Fruit fly (Drosophila melanogaster) whole organism, larva: ENCODE measurements around the gene Bap60.
A peak's percentile ranks its signal among the peaks of the same experiment; 100 is the strongest.

Experiments used
- noc ChIP-seq: fragments of 200-800 bp; sonication (Bioruptor generic); optimal IDR thresholded peaks from 3 replicates; lab custom pipeline; 2019; ENCODE audit warnings: missing biosample characterization, mild to moderate bottlenecking, missing genetic modification characterization, moderate library complexity

Gene Bap60

DNA sequence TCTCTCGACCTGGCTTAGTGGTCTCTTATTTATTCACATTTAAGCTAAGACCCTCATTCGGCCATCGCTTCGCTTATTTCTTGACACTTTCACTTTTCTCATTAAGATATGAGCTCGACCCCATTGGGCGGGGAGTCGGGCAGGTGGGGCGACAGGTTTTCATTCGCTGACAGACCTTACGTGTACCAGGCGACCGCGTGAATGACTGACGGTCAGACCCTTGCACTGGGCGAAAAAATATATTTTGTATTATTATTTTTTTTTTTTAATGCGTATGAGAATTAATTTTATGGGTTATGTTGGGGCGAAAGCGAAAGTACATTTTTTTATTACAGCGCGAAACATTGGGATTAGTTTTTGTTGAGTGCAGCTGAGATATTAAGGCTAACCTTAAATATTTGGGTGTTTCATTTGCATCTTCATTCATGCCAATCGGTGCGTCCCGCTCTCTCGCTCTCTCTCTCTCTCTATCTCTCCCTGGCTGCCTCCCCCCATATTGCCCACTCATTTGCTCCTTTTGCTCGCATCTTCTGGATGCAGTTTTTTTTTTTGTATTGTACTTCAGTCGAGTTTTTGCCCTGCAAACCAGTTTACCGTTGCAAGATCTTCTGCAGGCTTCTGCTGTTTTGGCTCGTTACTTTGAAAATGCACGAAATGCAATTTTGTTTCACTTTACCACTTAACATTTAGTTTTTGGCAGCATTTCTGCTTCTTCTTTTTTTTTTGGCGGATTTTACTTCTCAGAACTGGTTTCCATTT is 22.2 kb downstream of the Bap60 start:
- no peak for TF ChIP-seq noc (tag; lab: Kevin White, UChicago)

DNA sequence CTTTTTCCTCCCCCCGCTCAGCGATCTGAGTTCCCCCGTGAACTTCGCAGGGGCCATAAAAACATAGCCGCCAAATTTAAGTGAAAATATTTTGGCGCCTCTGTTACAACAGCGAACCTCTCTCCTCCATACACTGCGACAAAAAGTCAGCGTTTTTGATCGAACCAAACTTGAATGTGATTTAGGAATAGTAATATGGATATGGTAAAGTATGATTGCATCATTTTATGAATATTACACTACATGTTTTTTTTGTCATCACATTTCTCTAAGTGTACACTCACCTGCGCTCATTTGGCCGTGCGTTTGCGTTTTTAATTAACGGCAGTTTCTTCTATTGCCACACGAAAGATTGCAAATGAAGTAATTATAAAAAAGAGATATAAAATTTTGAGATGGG is 23.6 kb downstream of the Bap60 start:
- TF ChIP-seq noc (tag; lab: Kevin White, UChicago), result peak; percentile 13

DNA sequence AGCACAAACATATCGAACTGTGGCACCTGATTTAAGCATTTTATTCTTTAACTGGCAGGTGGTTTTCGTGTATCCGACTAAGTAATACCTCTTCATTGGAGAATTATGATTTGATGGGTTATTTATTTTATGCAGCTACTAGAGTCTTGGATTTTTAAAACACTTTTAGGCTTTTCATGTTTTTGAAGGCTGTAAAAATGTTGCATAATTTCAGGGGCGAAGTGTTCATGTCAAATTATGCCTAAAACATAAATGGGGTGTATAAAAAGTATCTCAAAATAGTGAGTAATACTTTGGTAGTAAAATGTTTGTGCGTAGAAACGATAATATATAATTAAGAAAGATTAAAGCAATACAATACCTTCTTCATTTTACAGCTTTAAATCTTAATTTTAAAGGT is 24.5 kb downstream of the Bap60 start:
- no peak for TF ChIP-seq noc (tag; lab: Kevin White, UChicago)

DNA sequence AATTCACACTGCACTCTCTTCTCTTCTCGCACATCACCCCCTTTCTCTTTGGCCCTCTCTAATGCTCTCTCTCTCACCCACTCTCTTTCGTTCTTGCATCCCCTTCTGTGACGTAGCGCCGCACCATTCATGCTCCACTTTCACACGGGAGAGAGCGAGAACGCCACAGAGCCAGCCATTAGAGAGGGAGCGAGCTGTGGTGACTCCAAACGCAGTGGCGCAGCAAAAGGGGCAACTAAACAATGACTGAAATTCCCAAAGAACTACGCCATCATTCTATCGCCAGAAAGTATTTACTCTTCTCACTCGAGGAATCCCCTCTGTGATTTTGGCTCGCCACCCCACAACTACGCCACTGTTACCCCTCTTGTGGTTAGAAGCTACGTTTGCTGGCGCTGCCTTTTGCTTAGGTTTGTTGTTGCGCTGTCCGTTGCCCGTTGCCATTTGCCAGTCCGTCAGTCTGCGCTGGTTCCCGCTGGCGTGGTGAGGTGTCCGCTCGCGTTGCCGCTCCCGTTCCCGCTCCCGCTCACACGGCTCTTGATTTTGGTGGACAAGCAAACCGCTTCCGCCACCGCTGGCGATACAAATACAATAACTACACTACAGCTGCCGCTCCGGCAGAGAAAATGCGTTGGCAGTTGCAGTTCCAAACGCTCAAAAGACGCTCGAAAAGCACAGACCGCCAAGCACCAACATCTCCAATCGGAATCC is 28.1 kb downstream of the Bap60 start:
- TF ChIP-seq noc (tag; lab: Kevin White, UChicago), result peak; percentile 99

DNA sequence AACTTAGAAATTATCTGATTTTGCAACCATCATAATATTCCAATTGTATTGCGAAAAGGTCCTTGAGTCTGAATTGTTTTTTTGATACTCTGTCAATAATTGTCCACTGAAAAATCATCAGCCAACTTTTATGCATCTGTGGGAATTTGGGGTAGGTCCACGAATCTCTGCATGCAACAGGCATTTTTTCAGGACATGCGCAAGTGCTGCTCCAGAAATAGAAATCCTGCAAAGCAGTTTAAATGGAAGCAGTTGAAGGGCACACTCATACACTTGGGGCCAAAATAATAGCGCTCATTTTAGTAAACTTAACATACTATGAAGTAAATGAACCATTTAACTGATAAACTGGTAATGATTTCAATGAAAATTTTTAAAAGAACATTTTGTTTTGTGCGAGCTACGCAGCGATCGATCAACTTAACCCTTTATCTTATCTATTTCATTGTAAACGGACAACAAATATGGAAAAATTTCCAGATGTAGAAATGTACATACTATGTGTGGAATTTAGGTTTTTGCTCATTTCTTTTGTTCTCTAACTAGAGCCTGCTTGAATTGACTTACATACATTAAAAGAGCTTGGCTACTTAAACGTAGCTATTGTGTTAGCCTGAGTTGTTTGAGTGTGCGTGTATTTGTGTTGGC is 29.0 kb downstream of the Bap60 start:
- peak; percentile 63 for TF ChIP-seq noc (tag; lab: Kevin White, UChicago)

DNA sequence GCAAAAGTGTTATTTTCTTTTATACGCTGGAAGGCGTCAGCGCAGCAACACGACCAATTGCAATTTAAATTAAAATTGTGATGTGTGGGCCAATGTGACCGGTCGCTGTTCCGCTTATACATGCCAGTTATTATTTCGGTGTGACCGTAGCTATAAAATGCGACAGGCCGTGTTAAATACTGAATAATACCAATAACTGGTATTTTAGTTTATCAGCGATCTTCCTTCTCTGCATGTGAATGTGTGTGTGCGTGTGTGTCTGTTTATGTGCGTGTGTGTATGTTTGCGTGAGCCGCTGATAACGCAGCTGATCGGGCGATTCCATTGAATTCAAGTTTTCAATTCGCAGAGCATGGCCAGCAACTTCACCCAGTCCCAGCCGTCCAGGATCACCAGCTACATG is 30.6 kb downstream of the Bap60 start, which contains the start of the genes CG32638, CG15717 and MFS10:
TSS of gene CG32638 (minus strand) at position 45 of the 403 bp plus-strand sequence.
TSS of gene CG15717 (plus strand) at position 203 of the 403 bp plus-strand sequence.
TSS of gene MFS10 (plus strand) at position 269 of the 403 bp plus-strand sequence.
- TF ChIP-seq noc (tag; lab: Kevin White, UChicago), result no peak

DNA sequence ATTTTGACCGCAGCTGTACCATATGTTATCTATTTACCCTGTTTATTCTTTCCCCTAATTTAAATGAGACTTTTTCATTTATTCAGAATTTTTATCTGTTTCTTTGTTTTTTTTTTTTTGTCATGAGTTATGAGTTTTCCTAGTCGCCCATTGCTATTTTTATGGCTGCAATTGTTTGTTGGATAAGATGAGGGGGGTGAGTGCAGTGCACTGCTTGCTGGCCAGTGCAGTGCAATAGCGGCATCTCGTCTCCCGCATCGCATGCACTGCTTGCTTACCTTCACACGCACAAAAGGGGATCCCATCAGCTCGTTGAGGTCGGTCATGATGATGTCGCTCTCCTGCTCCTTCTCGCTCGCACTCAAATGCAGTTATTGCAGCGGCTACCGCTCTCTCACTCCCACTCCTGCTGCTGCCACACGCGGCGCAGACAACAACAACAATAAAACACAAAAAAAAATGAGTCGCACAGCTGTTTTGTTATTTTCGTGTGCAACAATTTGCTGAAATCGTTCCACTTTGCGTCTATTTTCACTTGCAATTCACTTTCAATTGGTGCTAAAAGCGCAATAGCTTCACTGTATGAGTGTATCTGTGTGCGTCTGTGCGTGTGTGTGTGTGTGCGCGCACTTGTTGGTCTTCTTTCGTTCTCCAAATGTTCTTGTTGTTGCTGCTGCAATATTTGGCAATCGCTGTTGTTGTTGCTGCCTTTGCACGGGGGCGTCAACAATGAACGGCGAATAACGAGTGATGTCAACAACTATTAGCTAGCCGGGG is 31.1 kb downstream of the Bap60 start:
- no peak for TF ChIP-seq noc (tag; lab: Kevin White, UChicago)

DNA sequence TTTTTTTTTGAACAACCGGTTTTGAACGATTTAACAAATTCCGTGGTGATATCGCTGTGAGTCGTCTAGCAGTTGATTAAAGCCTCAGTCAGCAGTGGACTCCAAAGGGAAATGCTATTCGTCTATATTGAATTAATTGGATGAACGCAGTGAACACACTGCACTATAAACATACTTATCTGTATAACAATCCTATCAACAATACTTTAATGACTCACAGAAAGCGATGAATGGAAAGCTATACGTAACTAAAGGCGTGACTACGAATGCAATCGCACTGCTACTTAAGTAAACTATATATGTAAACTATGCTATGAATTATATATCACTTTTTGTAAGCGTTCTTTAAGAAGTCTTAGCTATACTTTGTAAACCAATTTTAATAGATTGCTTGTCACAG is 33.7 kb downstream of the Bap60 start:
- TF ChIP-seq noc (tag; lab: Kevin White, UChicago), result no peak

DNA sequence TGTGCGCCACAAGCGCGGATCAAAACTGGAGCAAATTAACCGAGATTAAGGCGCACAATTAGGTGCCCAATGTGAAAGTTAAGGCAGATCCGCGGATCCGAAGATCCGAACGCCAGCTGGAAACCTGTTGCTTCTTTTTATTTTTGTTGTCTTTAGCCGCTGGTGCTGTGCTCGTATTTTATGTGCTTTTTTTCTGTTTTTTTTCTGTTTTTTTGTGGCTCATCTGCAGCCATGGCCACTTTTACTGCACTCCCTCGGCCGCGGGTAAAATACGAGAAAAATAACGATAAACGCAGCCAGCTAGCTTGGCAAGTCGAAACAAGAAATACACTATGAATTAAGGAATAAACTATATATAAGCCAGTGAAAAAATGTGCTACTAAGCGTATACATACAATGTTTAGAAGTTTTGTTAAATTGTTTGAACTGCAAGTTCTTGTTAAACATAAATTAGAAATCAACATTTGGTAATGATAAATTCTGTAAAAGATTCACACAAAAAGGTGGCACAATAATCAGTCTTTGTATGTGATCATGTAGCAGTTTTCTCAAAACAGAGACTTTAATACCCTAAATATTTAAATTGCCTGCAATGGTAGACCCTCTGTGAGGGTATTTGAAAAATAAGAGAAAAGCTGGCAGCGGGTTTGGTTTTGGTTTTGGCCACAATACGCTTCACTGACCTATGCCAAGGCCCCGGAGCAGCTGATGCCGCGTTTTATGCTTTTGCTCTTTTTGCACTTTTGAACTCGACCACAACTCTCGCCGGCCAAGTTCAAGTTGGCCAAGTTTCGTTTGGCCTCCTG is 42.7 kb downstream of the Bap60 start:
- TF ChIP-seq noc (tag; lab: Kevin White, UChicago), result no peak

DNA sequence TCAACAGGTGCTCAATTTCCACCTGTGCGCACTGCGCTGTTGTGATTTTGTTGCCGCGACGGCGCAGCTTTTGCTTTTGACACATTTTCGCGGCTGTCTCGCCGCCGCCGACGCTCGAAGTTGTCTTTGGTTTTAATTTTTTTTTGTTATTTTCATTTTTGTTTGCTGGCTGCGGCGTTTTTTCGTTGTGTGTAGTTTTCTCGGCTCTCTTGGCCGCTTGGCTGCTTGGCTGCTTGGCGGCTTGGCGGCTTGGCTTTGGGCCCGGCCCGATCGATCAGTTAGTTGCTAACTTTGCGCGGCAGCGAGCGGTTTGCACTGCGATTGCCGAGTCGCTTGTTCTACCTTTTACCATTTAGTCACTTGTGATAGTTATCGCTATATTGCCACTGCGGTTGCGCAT is 44.4 kb downstream of the Bap60 start, which contains the start of gene CG42237:
TSS of gene CG42237 (plus strand) at position 271 of the 400 bp plus-strand sequence.
- no peak for TF ChIP-seq noc (tag; lab: Kevin White, UChicago)

DNA sequence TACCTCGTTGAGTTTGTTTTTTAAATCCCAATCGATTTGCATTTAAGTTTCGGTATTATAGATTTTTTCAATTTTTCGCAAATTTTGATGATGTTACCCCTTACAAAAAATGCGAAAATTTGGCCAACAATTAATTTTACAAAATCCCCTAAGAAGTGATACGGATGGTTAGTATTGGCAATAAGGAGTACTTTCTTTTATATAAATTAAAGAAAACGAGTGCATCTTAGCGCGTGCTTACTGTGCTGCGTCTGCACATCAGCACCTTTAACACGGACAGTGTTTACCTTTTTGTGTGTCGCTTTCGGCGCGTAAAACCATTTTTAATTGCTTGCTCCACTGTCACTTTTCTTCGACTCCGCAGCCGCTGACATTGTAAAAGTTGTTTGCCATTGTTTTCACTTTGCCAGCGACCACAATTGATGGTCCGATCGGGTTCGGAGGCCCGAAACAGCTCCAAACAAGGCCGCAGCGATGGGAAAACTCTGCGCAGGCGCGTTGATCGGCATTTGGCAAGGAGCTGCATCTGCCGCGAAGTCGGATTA is 45.4 kb downstream of the Bap60 start:
- TF ChIP-seq noc (tag; lab: Kevin White, UChicago), result no peak

DNA sequence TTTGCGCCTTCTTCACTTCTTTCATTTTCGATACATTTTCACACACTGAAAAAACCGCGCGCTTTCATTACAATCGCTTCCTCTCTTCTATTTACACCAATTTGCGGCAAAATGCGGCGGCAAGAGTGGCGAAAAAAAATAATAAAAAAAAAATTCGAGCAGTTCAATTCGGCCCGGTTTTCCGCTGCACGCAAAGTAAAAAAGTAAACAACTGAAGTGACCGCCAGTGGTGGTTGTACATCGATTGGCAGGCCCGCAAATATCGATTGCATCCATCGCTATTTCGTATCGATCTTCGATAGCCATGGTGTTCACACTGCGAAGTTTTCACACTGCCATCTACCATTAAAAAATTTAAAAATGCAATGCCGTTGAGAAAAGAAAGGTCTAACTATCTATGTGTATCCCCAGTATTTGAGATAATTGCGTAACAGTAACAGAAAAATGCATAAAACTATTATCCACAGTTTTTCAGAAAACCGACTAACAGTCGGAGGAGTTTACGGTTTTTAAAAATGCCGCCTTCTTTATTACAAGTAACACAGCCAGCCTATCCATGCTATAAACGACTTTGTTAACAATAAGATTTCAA is 47.0 kb downstream of the Bap60 start, which contains the start of gene Chpf:
TSS of gene Chpf (minus strand) at position 225 of the 592 bp plus-strand sequence.
- no peak for TF ChIP-seq noc (tag; lab: Kevin White, UChicago)

DNA sequence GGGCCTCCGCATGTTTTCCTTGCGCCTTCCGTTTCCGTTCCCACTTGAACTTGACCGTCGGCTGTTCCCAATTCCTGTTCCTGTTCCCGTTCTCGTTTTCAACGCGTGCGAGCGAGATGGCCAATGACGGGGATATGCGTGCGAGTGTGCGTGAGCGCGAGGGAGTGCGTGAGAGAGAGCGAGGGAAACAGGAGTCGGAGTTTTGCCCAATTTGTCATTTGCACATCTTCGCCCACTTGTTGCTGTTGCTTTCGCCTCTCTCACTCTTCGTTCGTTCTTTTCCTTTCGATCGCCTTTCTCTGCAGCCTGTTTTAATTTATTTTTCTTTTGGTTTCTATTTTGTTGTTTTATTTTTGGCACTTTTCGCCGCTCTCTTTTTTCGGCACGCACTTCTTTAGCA is 47.5 kb downstream of the Bap60 start:
- no peak for TF ChIP-seq noc (tag; lab: Kevin White, UChicago)
